Worm (Caenorhabditis elegans) whole organism, L2 larva: Measurements from ENCODE around the gene C31H1.5.

ENCODE experiments used
- C34F6.9 ChIP-seq: fragments of 150-350 bp; optimal IDR thresholded peaks from 2 replicates; lab custom pipeline; 2014; ENCODE audit warnings: missing biosample characterization, missing genetic modification characterization
- F13H6.1 ChIP-seq: sonication (generic microtip); optimal IDR thresholded peaks from 2 replicates; lab custom pipeline; 2016; ENCODE audit warnings: missing genetic modification characterization, missing compliant biosample characterization
- R02D3.7 ChIP-seq: fragments of 150-350 bp; optimal IDR thresholded peaks from 2 replicates; lab custom pipeline; 2014; ENCODE audit warnings: missing biosample characterization, missing genetic modification characterization
- ZK546.5 ChIP-seq: sonication (generic microtip); optimal IDR thresholded peaks from 2 replicates; lab custom pipeline; 2017; ENCODE audit warnings: missing biosample characterization, missing genetic modification characterization
- alr-1 ChIP-seq: fragments of 150-350 bp; optimal IDR thresholded peaks from 2 replicates; lab custom pipeline; 2014; ENCODE audit warnings: missing biosample characterization, missing genetic modification characterization
- aly-2 ChIP-seq: fragments of 150-350 bp; optimal IDR thresholded peaks from 2 replicates; lab custom pipeline; 2014; ENCODE audit warnings: missing biosample characterization, missing genetic modification characterization
- ama-1 ChIP-seq: fragments of 150-350 bp; optimal IDR thresholded peaks from 2 replicates; lab custom pipeline; 2018; ENCODE audit warnings: inconsistent platforms
- blmp-1 ChIP-seq: sonication (generic microtip); optimal IDR thresholded peaks from 2 replicates; lab custom pipeline; 2017; ENCODE audit warnings: missing genetic modification characterization, mild to moderate bottlenecking, missing compliant biosample characterization, antibody characterized with exemption, moderate library complexity; ENCODE audit not compliant: insufficient read depth
- ceh-16 ChIP-seq: fragments of 150-350 bp; optimal IDR thresholded peaks from 2 replicates; lab custom pipeline; 2014; ENCODE audit warnings: missing biosample characterization, missing genetic modification characterization
- crh-2 ChIP-seq: sonication (generic microtip); optimal IDR thresholded peaks from 2 replicates; lab custom pipeline; 2017; ENCODE audit warnings: missing biosample characterization, missing genetic modification characterization
- egl-27 ChIP-seq: sonication (generic microtip); optimal IDR thresholded peaks from 3 replicates; lab custom pipeline; 2017; ENCODE audit warnings: missing biosample characterization, missing genetic modification reagents, missing genetic modification characterization
- elt-1 ChIP-seq: fragments of 150-350 bp; optimal IDR thresholded peaks from 2 replicates; lab custom pipeline; 2014; ENCODE audit warnings: missing biosample characterization, missing genetic modification characterization
- elt-3 ChIP-seq: sonication (generic microtip); optimal IDR thresholded peaks from 2 replicates; lab custom pipeline; 2017; ENCODE audit warnings: missing biosample characterization, missing genetic modification characterization
- fos-1 ChIP-seq: fragments of 150-350 bp; optimal IDR thresholded peaks from 2 replicates; lab custom pipeline; 2014; ENCODE audit warnings: missing biosample characterization, missing genetic modification characterization
- gmeb-1 ChIP-seq: fragments of 150-350 bp; optimal IDR thresholded peaks from 2 replicates; lab custom pipeline; 2014; ENCODE audit warnings: missing biosample characterization, missing genetic modification characterization
- lin-11 ChIP-seq: fragments of 150-350 bp; sonication (generic microtip); optimal IDR thresholded peaks from 2 replicates; lab custom pipeline; 2014; ENCODE audit warnings: missing biosample characterization, missing genetic modification characterization, inconsistent platforms, mixed read lengths
- lin-13 ChIP-seq: fragments of 150-350 bp; optimal IDR thresholded peaks from 2 replicates; lab custom pipeline; 2014; ENCODE audit warnings: missing biosample characterization, missing genetic modification reagents, missing genetic modification characterization
- lin-39 ChIP-seq: fragments of 150-350 bp; optimal IDR thresholded peaks from 2 replicates; lab custom pipeline; 2014; ENCODE audit warnings: missing biosample characterization, missing genetic modification reagents, missing genetic modification characterization
- lsy-2 ChIP-seq, 2 experiments: fragments of 150-350 bp in 1 of 2; sonication (generic microtip) in 1 of 2; optimal IDR thresholded peaks; 2 replicates each; lab custom pipeline; 2014 to 2017; ENCODE audit warnings: missing biosample characterization in 2 of 2, missing genetic modification characterization in 2 of 2
- mab-5 ChIP-seq: fragments of 150-350 bp; optimal IDR thresholded peaks from 2 replicates; lab custom pipeline; 2014; ENCODE audit warnings: missing biosample characterization, missing genetic modification characterization
- mbf-1 ChIP-seq: sonication (generic microtip); optimal IDR thresholded peaks from 2 replicates; lab custom pipeline; 2017; ENCODE audit warnings: missing biosample characterization, missing genetic modification characterization
- mdl-1 ChIP-seq, 2 experiments: fragments of 150-350 bp in 1 of 2; sonication (generic microtip) in 1 of 2; optimal IDR thresholded peaks; 2 replicates each; lab custom pipeline; 2017; ENCODE audit warnings: missing biosample characterization in 2 of 2, missing genetic modification characterization in 2 of 2
- nhr-129 ChIP-seq: fragments of 150-350 bp; optimal IDR thresholded peaks from 2 replicates; lab custom pipeline; 2014; ENCODE audit warnings: missing biosample characterization, missing genetic modification characterization
- nhr-21 ChIP-seq: fragments of 150-350 bp; optimal IDR thresholded peaks from 2 replicates; lab custom pipeline; 2014; ENCODE audit warnings: missing biosample characterization, missing genetic modification characterization
- nhr-23 ChIP-seq: fragments of 150-350 bp; optimal IDR thresholded peaks from 2 replicates; lab custom pipeline; 2014; ENCODE audit warnings: missing biosample characterization, missing genetic modification reagents, missing genetic modification characterization
- nhr-237 ChIP-seq: fragments of 150-350 bp; optimal IDR thresholded peaks from 2 replicates; lab custom pipeline; 2014; ENCODE audit warnings: missing biosample characterization, missing genetic modification characterization
- nhr-25 ChIP-seq: fragments of 150-350 bp; sonication (generic microtip); optimal IDR thresholded peaks from 3 replicates; lab custom pipeline; 2014; ENCODE audit warnings: missing biosample characterization, missing genetic modification characterization
- nhr-6 ChIP-seq: fragments of 150-350 bp; optimal IDR thresholded peaks from 2 replicates; lab custom pipeline; 2014; ENCODE audit warnings: missing biosample characterization, missing genetic modification characterization
- nhr-77 ChIP-seq: fragments of 150-350 bp; optimal IDR thresholded peaks from 2 replicates; lab custom pipeline; 2014; ENCODE audit warnings: missing biosample characterization, missing genetic modification characterization
- peb-1 ChIP-seq: fragments of 150-350 bp; optimal IDR thresholded peaks from 2 replicates; lab custom pipeline; 2014; ENCODE audit warnings: missing biosample characterization, missing genetic modification characterization
- sem-4 ChIP-seq: fragments of 150-350 bp; optimal IDR thresholded peaks from 2 replicates; lab custom pipeline; 2014; ENCODE audit warnings: missing biosample characterization, missing genetic modification reagents, missing genetic modification characterization
- skn-1 ChIP-seq: sonication (generic microtip); optimal IDR thresholded peaks from 2 replicates; lab custom pipeline; 2017; ENCODE audit warnings: missing biosample characterization, missing genetic modification characterization
- sma-3 ChIP-seq: sonication (generic microtip); optimal IDR thresholded peaks from 2 replicates; lab custom pipeline; 2016; ENCODE audit warnings: missing genetic modification reagents, missing genetic modification characterization, missing compliant biosample characterization
- sma-9 ChIP-seq, 2 experiments: fragments of 150-350 bp in 1 of 2; sonication (generic microtip) in 1 of 2; optimal IDR thresholded peaks; 2 replicates each; lab custom pipeline; 2014 to 2016; ENCODE audit warnings: missing genetic modification characterization in 2 of 2, mild to moderate bottlenecking in 1 of 2, missing biosample characterization in 1 of 2, missing compliant biosample characterization in 1 of 2, missing genetic modification reagents in 1 of 2, moderate library complexity in 1 of 2
- snpc-4 ChIP-seq: fragments of 150-350 bp; optimal IDR thresholded peaks from 2 replicates; lab custom pipeline; 2014; ENCODE audit warnings: missing biosample characterization, missing genetic modification characterization
- unc-39 ChIP-seq: fragments of 150-350 bp; optimal IDR thresholded peaks from 2 replicates; lab custom pipeline; 2014; ENCODE audit warnings: missing biosample characterization, missing genetic modification characterization
- unc-55 ChIP-seq: fragments of 150-350 bp; sonication (generic microtip); optimal IDR thresholded peaks from 3 replicates; lab custom pipeline; 2014; ENCODE audit warnings: missing biosample characterization, missing genetic modification reagents, missing genetic modification characterization
- zag-1 ChIP-seq: fragments of 150-350 bp; optimal IDR thresholded peaks from 2 replicates; lab custom pipeline; 2014; ENCODE audit warnings: missing biosample characterization, missing genetic modification characterization
- ztf-11 ChIP-seq: sonication (generic microtip); optimal IDR thresholded peaks from 2 replicates; lab custom pipeline; 2017; ENCODE audit warnings: missing biosample characterization, missing genetic modification characterization
- ztf-4 ChIP-seq: fragments of 150-350 bp; optimal IDR thresholded peaks from 2 replicates; lab custom pipeline; 2014; ENCODE audit warnings: missing biosample characterization, missing genetic modification characterization

Gene C31H1.5

DNA sequence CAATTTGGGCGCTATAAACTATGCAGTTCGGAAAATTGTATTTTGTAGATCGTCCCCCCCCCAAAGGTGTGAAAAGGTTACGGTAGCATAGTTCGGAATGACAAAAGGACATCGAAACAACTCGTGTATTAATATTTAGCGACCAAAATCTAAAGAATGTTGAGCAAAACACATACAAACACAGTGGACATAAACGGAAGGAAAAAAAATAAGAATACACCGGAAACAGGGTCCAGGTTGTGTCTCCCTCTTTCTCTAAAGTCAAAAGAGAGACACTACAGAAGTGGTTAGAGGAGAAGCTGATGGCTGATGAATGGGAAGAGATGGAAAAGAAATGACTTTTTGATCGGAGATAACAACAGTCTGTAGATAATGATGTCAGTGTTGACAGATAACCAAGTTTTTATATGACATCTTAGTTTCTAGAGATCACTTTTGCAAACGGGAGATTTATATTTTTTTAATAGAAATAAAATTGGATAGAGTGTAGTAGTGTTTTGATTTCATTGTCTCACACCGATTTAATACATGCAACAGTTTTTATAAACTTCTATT, 16.3 kb downstream of the C31H1.5 start:
- TF ChIP-seq nhr-25 (tag; lab: Kevin White, UChicago): peak; percentile 28
- peak; percentile 37 for TF ChIP-seq sma-9 (GFP tag; optimal IDR thresholded peaks at IDR 0.05; lab: Kevin White, UChicago)
- no peak for TF ChIP-seq sma-9 (tag; optimal IDR thresholded peaks at IDR 0.05; lab: Kevin White, UChicago)
- TF ChIP-seq nhr-21 (tag; lab: Kevin White, UChicago): peak; percentile 33
- peak; percentile 66 for TF ChIP-seq egl-27 (tag; lab: Kevin White, UChicago)
- TF ChIP-seq blmp-1 (tag; lab: Kevin White, UChicago): peak; percentile 15
- TF ChIP-seq ztf-4 (tag; lab: Kevin White, UChicago): no peak

ce11 chrIV:5779537-5779936, 17.1 kb downstream of the C31H1.5 start:
- no peak for TF ChIP-seq lin-13
- no peak for TF ChIP-seq nhr-237 (tag; lab: Kevin White, UChicago)
- no peak for TF ChIP-seq R02D3.7 (tag; lab: Kevin White, UChicago)
- TF ChIP-seq nhr-21 (tag; lab: Kevin White, UChicago): no peak
- no peak for TF ChIP-seq aly-2 (tag; lab: Kevin White, UChicago)
- TF ChIP-seq ztf-4 (tag; lab: Kevin White, UChicago): no peak
- TF ChIP-seq ZK546.5 (tag; lab: Kevin White, UChicago): no peak
- TF ChIP-seq F13H6.1 (tag; lab: Kevin White, UChicago): no peak
- TF ChIP-seq sma-3 (GFP tag; lab: Kevin White, UChicago): no peak
- TF ChIP-seq sem-4 (tag; lab: Kevin White, UChicago): no peak
- no peak for TF ChIP-seq lin-11 (tag; lab: Kevin White, UChicago)
- no peak for TF ChIP-seq crh-2 (tag; lab: Kevin White, UChicago)
- no peak for TF ChIP-seq C34F6.9 (tag; lab: Kevin White, UChicago)
- no peak for TF ChIP-seq ztf-11 (tag; lab: Kevin White, UChicago)
- TF ChIP-seq, all 48 proteins: peak for 0

DNA sequence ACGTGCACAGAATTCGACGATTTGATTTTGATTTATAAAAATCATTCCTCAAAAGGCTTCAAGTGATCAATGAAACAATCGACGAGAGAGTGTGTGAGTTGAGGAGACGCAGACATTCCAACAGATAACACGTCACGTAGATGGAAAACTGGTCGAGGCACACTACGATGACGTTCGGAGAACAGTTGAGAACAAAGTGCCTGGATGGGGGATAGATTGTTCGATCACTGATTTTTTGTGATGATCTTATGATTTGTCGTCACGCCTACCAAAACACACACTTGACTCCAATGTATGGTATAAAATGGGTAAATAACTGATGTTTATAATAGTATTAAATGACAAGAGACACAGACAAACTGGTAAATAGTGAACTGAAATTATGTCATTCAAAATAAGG, 18.3 kb downstream of the C31H1.5 start:
- TF ChIP-seq nhr-6 (tag; lab: Kevin White, UChicago) (peak; percentile 4), sma-9 (GFP tag; optimal IDR thresholded peaks at IDR 0.05; lab: Kevin White, UChicago) (peak; percentile 55), sma-9 (tag; optimal IDR thresholded peaks at IDR 0.05; lab: Kevin White, UChicago) (no peak), fos-1 (peak; percentile 6), nhr-129 (peak; percentile 55), crh-2 (tag; lab: Kevin White, UChicago) (peak; percentile 71), sem-4 (tag; lab: Kevin White, UChicago) (no peak), F13H6.1 (tag; lab: Kevin White, UChicago) (peak; percentile 57), blmp-1 (tag; lab: Kevin White, UChicago) (peak; percentile 35), zag-1 (tag; lab: Kevin White, UChicago) (no peak), R02D3.7 (tag; lab: Kevin White, UChicago) (no peak), nhr-23 (tag; lab: Kevin White, UChicago) (no peak), nhr-21 (tag; lab: Kevin White, UChicago) (peak; percentile 46), egl-27 (tag; lab: Kevin White, UChicago) (peak; percentile 55), sma-3 (GFP tag; lab: Kevin White, UChicago) (peak; percentile 82), gmeb-1 (peak; percentile 64), elt-3 (no peak), ama-1 (no peak), peb-1 (tag; lab: Kevin White, UChicago) (no peak), C34F6.9 (tag; lab: Kevin White, UChicago) (no peak), nhr-25 (tag; lab: Kevin White, UChicago) (peak; percentile 19), lsy-2 (tag; optimal IDR thresholded peaks at IDR 0.05; lab: Kevin White, UChicago) (peak in 1 of 2 experiments; percentile 3)
- TF ChIP-seq, all 48 proteins: peak for 13

DNA sequence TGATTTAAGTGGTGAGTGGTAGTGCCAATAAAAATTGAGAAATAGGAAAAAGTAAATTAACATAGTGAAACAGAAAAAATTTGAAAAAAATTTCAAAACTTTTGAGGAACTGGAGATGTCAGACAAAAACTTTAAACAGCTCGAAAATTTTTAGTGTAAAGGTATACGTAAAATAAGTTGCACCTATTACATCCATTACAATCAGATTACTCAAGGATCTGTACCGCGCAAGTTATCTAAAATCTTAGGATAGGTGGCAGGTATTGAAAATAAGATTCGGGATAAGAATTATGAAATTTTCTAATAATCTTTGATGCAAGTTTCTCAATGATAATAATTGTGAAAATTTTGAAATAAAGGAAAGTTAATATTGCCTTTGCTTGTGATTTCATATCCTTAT, 29.8 kb downstream of the C31H1.5 start:
- no peak for TF ChIP-seq blmp-1 (tag; lab: Kevin White, UChicago)

- TF ChIP-seq ceh-16 (peak; percentile 3), sma-3 (GFP tag; lab: Kevin White, UChicago) (peak; percentile 25), nhr-77 (tag; lab: Kevin White, UChicago) (no peak), snpc-4 (tag; lab: Kevin White, UChicago) (no peak), sma-9 (GFP tag; optimal IDR thresholded peaks at IDR 0.05; lab: Kevin White, UChicago) (peak; percentile 78), sma-9 (tag; optimal IDR thresholded peaks at IDR 0.05; lab: Kevin White, UChicago) (no peak), unc-55 (GFP tag; lab: Kevin White, UChicago) (no peak), mab-5 (tag; lab: Kevin White, UChicago) (no peak), mbf-1 (tag; lab: Kevin White, UChicago) (no peak), peb-1 (tag; lab: Kevin White, UChicago) (no peak), skn-1 (tag; lab: Kevin White, UChicago) (no peak), zag-1 (tag; lab: Kevin White, UChicago) (no peak), elt-1 (tag; lab: Kevin White, UChicago) (no peak), nhr-129 (peak; percentile 48), R02D3.7 (tag; lab: Kevin White, UChicago) (no peak), sem-4 (tag; lab: Kevin White, UChicago) (no peak), mdl-1 (tag; optimal IDR thresholded peaks at IDR 0.05; lab: Kevin White, UChicago) (no peak), nhr-23 (tag; lab: Kevin White, UChicago) (no peak), crh-2 (tag; lab: Kevin White, UChicago) (peak; percentile 53), ztf-4 (tag; lab: Kevin White, UChicago) (no peak), unc-39 (tag; lab: Kevin White, UChicago) (no peak), nhr-21 (tag; lab: Kevin White, UChicago) (peak; percentile 36), lin-39 (tag; lab: Kevin White, UChicago) (no peak), elt-3 (no peak), aly-2 (tag; lab: Kevin White, UChicago) (no peak), nhr-25 (tag; lab: Kevin White, UChicago) (peak; percentile 45), alr-1 (tag; lab: Kevin White, UChicago) (no peak)
These were observed 30.9 kb downstream of the C31H1.5 start for ce11 chrIV:5765652-5766051.
